Fruit fly (Drosophila melanogaster) whole organism, pupa: ENCODE measurements around the gene Rcd7.

Source experiments
- CG14655 ChIP-seq: fragments of 200-800 bp; sonication (Bioruptor generic); optimal IDR thresholded peaks from 3 replicates; lab custom pipeline; 2017; ENCODE audit warnings: mild to moderate bottlenecking, missing biosample characterization, missing genetic modification reagents, missing genetic modification characterization
- CG32121 ChIP-seq: fragments of 200-800 bp; sonication (Bioruptor generic); IDR thresholded peaks from 2 replicates; pipeline ENCODE4 v1.3.6; 2022; ENCODE audit warnings: missing biosample characterization, missing genetic modification characterization
- rn ChIP-seq: fragments of 200-800 bp; sonication (Bioruptor generic); IDR thresholded peaks from 2 replicates; pipeline ENCODE4 v1.3.6; 2022; ENCODE audit warnings: missing biosample characterization, missing genetic modification characterization

DNA sequence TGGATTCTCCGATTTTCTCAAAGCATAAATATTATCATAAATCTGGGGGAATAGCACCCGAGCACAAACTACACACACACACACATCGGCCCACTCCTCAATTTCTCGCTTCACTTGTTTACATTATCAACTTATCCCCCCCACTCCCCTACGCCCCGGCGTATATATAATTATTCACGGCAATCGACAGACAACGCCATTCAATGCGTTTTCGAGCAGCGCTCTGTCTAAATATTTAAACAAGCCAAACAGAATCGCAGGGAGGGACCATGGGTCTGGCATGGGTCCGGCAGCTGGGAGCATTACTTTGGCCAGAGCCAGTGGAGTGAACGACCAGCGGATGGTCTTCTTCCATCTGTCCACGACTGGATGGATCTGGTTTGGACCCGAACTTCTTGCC is 30.7 kb downstream of the Rcd7 start:
- no peak for TF ChIP-seq CG14655 (GFP tag; lab: Kevin White, UChicago)
- no peak for TF ChIP-seq CG32121
- no peak for TF ChIP-seq rn
